Fruit fly (Drosophila melanogaster) Kc167 (cell line): Measurements from ENCODE around the gene CG31522.

ENCODE experiments used
- h ChIP-seq: fragments of >200 bp; optimal IDR thresholded peaks from 3 replicates; lab custom pipeline; 2018; ENCODE audit warnings: missing external identifiers
- psq ChIP-seq: fragments of >200 bp; optimal IDR thresholded peaks from 2 replicates; lab custom pipeline; 2017; ENCODE audit warnings: missing external identifiers
- ttk ChIP-seq: sonication (Bioruptor generic); optimal IDR thresholded peaks from 2 replicates; lab custom pipeline; 2017; ENCODE audit warnings: missing external identifiers

- no peak for TF ChIP-seq h
- TF ChIP-seq ttk (lab: Kevin White, UChicago) = no peak
- TF ChIP-seq psq = no peak
These were observed 43.2 kb downstream of the CG31522 start, which contains the start of gene CG32944 for dm6 chr3R:4419482-4419881.
